Fruit fly (Drosophila melanogaster): ENCODE results near the gene CG32022.

CG32022 gene

dm6 chr3L:8765969-8766538, 45.0 kb upstream of the CG32022 start (continued):
- peak; percentile 97 for TF ChIP-seq Six4 (GFP tag; optimal IDR thresholded peaks at IDR 0.05)
- TF ChIP-seq Nf-YA (GFP tag; IDR thresholded peaks at IDR 0.05) = peak; percentile 90
- TF ChIP-seq Stat92E (GFP tag; optimal IDR thresholded peaks at IDR 0.05) = peak in 1 of 3 experiments; percentile 93
- peak; percentile 55; the same call in 2 of the 3 replicates for TF ChIP-seq CG34224 (GFP tag; IDR thresholded peaks at IDR 0.05; ENCODE audit: partially characterized antibody)
- peak; percentile 99 for TF ChIP-seq Hmr (GFP tag; optimal IDR thresholded peaks at IDR 0.05)
- TF ChIP-seq CG6813 (GFP tag; optimal IDR thresholded peaks at IDR 0.05) = peak; percentile 76
- TF ChIP-seq ind (GFP tag; optimal IDR thresholded peaks at IDR 0.05) = peak; percentile 98
- TF ChIP-seq C15 (GFP tag; IDR thresholded peaks at IDR 0.05) = peak; percentile 94
- peak; percentile 99 for TF ChIP-seq lilli (GFP tag; optimal IDR thresholded peaks at IDR 0.05)
- TF ChIP-seq CrebB (tag; optimal IDR thresholded peaks at IDR 0.05) = peak; percentile 96
- peak; percentile 97 for TF ChIP-seq sug (tag; optimal IDR thresholded peaks at IDR 0.05)
- peak; percentile 97 for TF ChIP-seq CG12744 (GFP tag; optimal IDR thresholded peaks at IDR 0.05)
- TF ChIP-seq Camta (GFP tag; optimal IDR thresholded peaks at IDR 0.05) = peak; percentile 91
- TF ChIP-seq NC2α (GFP tag; optimal IDR thresholded peaks at IDR 0.05) = peak; percentile 96
- peak; percentile 97 for TF ChIP-seq fu2 (GFP tag; optimal IDR thresholded peaks at IDR 0.05)
- peak; percentile 93 for TF ChIP-seq dati (GFP tag; IDR thresholded peaks at IDR 0.05)
- TF ChIP-seq Usf (GFP tag; optimal IDR thresholded peaks at IDR 0.05) = peak; percentile 99
- TF ChIP-seq eve (GFP tag; optimal IDR thresholded peaks at IDR 0.05) = peak; percentile 74 to 100
- peak; percentile 96 to 99 for TF ChIP-seq Hr51 (GFP tag; optimal IDR thresholded peaks at IDR 0.05)
- TF ChIP-seq cg (GFP tag; optimal IDR thresholded peaks at IDR 0.05) = peak; percentile 4
- peak; percentile 39 for TF ChIP-seq Dref (GFP tag; IDR thresholded peaks at IDR 0.05)
- peak; percentile 95 for TF ChIP-seq Taf1 (GFP tag; IDR thresholded peaks at IDR 0.05)
- TF ChIP-seq CG6254 (GFP tag; optimal IDR thresholded peaks at IDR 0.05) = peak; percentile 91
- TF ChIP-seq cas (GFP tag; IDR thresholded peaks at IDR 0.05) = peak; percentile 89
- TF ChIP-seq btn (GFP tag; optimal IDR thresholded peaks at IDR 0.05) = peak; percentile 87
- TF ChIP-seq exex (tag; optimal IDR thresholded peaks at IDR 0.05) = peak; percentile 60
- TF ChIP-seq Doc3 (GFP tag; IDR thresholded peaks at IDR 0.05; ENCODE audit: partially characterized antibody) = 0 out of 3 replicates have a peak, but pooled peaks have one; percentile 31
- peak; percentile 99 for TF ChIP-seq NfI (GFP tag; optimal IDR thresholded peaks at IDR 0.05)
- TF ChIP-seq wor (GFP tag; IDR thresholded peaks at IDR 0.05) = peak; percentile 99
- TF ChIP-seq ase (GFP tag; IDR thresholded peaks at IDR 0.05) = peak; percentile 97
- TF ChIP-seq knrl (GFP tag; IDR thresholded peaks at IDR 0.05; ENCODE audit: partially characterized antibody) = peak; percentile 75
- peak; percentile 86 for TF ChIP-seq Hmx (GFP tag; optimal IDR thresholded peaks at IDR 0.05)
- peak; percentile 89 for TF ChIP-seq dan (GFP tag; IDR thresholded peaks at IDR 0.05)
- TF ChIP-seq CG2116 (GFP tag; optimal IDR thresholded peaks at IDR 0.05) = peak; percentile 82
- TF ChIP-seq usp (GFP tag; optimal IDR thresholded peaks at IDR 0.05) = no peak
- TF ChIP-seq Opbp (GFP tag; IDR thresholded peaks at IDR 0.05; ENCODE audit: partially characterized antibody) = no peak
- TF ChIP-seq chif (GFP tag; optimal IDR thresholded peaks at IDR 0.05) = peak; percentile 97 to 98
- TF ChIP-seq CG17912 (GFP tag; optimal IDR thresholded peaks at IDR 0.05) = peak; percentile 92
- TF ChIP-seq gcm (GFP tag; optimal IDR thresholded peaks at IDR 0.05) = peak; percentile 97
- peak; percentile 64 for TF ChIP-seq CG4360 (GFP tag; IDR thresholded peaks at IDR 0.05)
- peak; percentile 94 for TF ChIP-seq CG10959 (GFP tag; IDR thresholded peaks at IDR 0.05)
- TF ChIP-seq CG14050 (GFP tag; IDR thresholded peaks at IDR 0.05) = peak; percentile 94
- no peak for TF ChIP-seq Sin3A (optimal IDR thresholded peaks at IDR 0.05)
- peak; percentile 94 for TF ChIP-seq CG10565 (GFP tag; optimal IDR thresholded peaks at IDR 0.05)
- TF ChIP-seq CG2678 (tag; optimal IDR thresholded peaks at IDR 0.05) = peak; percentile 95
- peak; percentile 92 for TF ChIP-seq CG11560 (tag; IDR thresholded peaks at IDR 0.05)
- TF ChIP-seq unpg (GFP tag; optimal IDR thresholded peaks at IDR 0.05) = peak; percentile 98
- peak; percentile 97 for TF ChIP-seq Oaz (GFP tag; IDR thresholded peaks at IDR 0.05)
- TF ChIP-seq HLH3B (GFP tag; IDR thresholded peaks at IDR 0.05) = peak; percentile 98
- peak; percentile 86 for TF ChIP-seq CG31365 (tag; optimal IDR thresholded peaks at IDR 0.05)
